Fruit fly (Drosophila melanogaster) whole organism, pupa: ENCODE measurements around the gene CG42876.

Source experiments
- CG10348 ChIP-seq: fragments of 200-800 bp; sonication (Bioruptor generic); IDR thresholded peaks from 2 replicates; pipeline ENCODE4 v1.3.6; 2022; ENCODE audit warnings: missing biosample characterization, missing genetic modification characterization
- CG12605 ChIP-seq: fragments of 200-800 bp; sonication (Bioruptor generic); IDR thresholded peaks from 2 replicates; pipeline ENCODE4 v1.3.6; 2022; ENCODE audit warnings: missing biosample characterization, missing genetic modification characterization
- CG13204 ChIP-seq: fragments of 200-800 bp; sonication (Bioruptor generic); optimal IDR thresholded peaks from 2 replicates; lab custom pipeline; 2018; ENCODE audit warnings: missing biosample characterization, mild to moderate bottlenecking, missing genetic modification characterization, moderate library complexity
- CG14655 ChIP-seq: fragments of 200-800 bp; sonication (Bioruptor generic); optimal IDR thresholded peaks from 3 replicates; lab custom pipeline; 2017; ENCODE audit warnings: mild to moderate bottlenecking, missing biosample characterization, missing genetic modification reagents, missing genetic modification characterization
- CG15710 ChIP-seq: fragments of 200-800 bp; sonication (Bioruptor generic); optimal IDR thresholded peaks from 2 replicates; lab custom pipeline; 2018; ENCODE audit warnings: missing biosample characterization, mild to moderate bottlenecking, missing genetic modification characterization, moderate library complexity
- CG17806 ChIP-seq: fragments of 200-800 bp; sonication (Bioruptor generic); optimal IDR thresholded peaks from 2 replicates; lab custom pipeline; 2018; ENCODE audit warnings: missing biosample characterization, mild to moderate bottlenecking, missing genetic modification characterization, moderate library complexity
- CG32121 ChIP-seq: fragments of 200-800 bp; sonication (Bioruptor generic); IDR thresholded peaks from 2 replicates; pipeline ENCODE4 v1.3.6; 2022; ENCODE audit warnings: missing biosample characterization, missing genetic modification characterization
- CG34367 ChIP-seq: fragments of 200-800 bp; sonication (Bioruptor generic); optimal IDR thresholded peaks from 2 replicates; lab custom pipeline; 2018; ENCODE audit warnings: missing biosample characterization, mild to moderate bottlenecking, missing genetic modification characterization
- CG4496 ChIP-seq: fragments of 200-800 bp; sonication (Bioruptor generic); IDR thresholded peaks from 3 replicates; pipeline ENCODE4 v1.3.6; 2022; ENCODE audit warnings: missing biosample characterization, missing genetic modification characterization
- CG8159 ChIP-seq: fragments of 200-800 bp; sonication (Bioruptor generic); optimal IDR thresholded peaks from 3 replicates; lab custom pipeline; 2018; ENCODE audit warnings: missing biosample characterization, mild to moderate bottlenecking, missing genetic modification characterization, moderate library complexity
- CG8301 ChIP-seq: fragments of 200-800 bp; sonication (Bioruptor generic); optimal IDR thresholded peaks from 2 replicates; lab custom pipeline; 2018; ENCODE audit warnings: missing biosample characterization, mild to moderate bottlenecking, missing genetic modification characterization
- CG9948 ChIP-seq: fragments of 200-800 bp; sonication (Bioruptor generic); optimal IDR thresholded peaks from 2 replicates; lab custom pipeline; 2018; ENCODE audit warnings: missing biosample characterization, mild to moderate bottlenecking, missing genetic modification characterization, moderate library complexity
- D1 ChIP-seq: fragments of 200-800 bp; sonication (Bioruptor generic); optimal IDR thresholded peaks from 2 replicates; lab custom pipeline; 2018; ENCODE audit warnings: missing biosample characterization, mild to moderate bottlenecking, missing genetic modification characterization, moderate library complexity
- EcR ChIP-seq: fragments of 200-800 bp; sonication (Bioruptor generic); optimal IDR thresholded peaks from 3 replicates; lab custom pipeline; 2019; ENCODE audit warnings: missing biosample characterization, missing genetic modification characterization, mild to moderate bottlenecking, moderate library complexity, missing genetic modification reagents
- Ets98B ChIP-seq: fragments of 200-800 bp; sonication (Bioruptor generic); IDR thresholded peaks from 2 replicates; pipeline ENCODE4 v1.3.6; 2022; ENCODE audit warnings: missing biosample characterization, missing genetic modification characterization
- Pif1A ChIP-seq: fragments of 200-800 bp; sonication (Bioruptor generic); optimal IDR thresholded peaks from 3 replicates; lab custom pipeline; 2016; ENCODE audit warnings: missing biosample characterization, missing genetic modification characterization
- Pif1B ChIP-seq: fragments of 200-800 bp; sonication (Bioruptor generic); optimal IDR thresholded peaks from 3 replicates; lab custom pipeline; 2016; ENCODE audit warnings: missing biosample characterization, missing genetic modification characterization
- Snoo ChIP-seq: fragments of 200-800 bp; sonication (Bioruptor generic); optimal IDR thresholded peaks from 3 replicates; lab custom pipeline; 2017; ENCODE audit warnings: missing biosample characterization, mild to moderate bottlenecking, missing genetic modification characterization, inconsistent platforms
- fd96Ca ChIP-seq: fragments of 200-800 bp; sonication (Bioruptor generic); IDR thresholded peaks from 3 replicates; pipeline ENCODE4 v1.3.6; 2022; ENCODE audit warnings: missing biosample characterization, missing genetic modification characterization
- gl ChIP-seq: fragments of 200-800 bp; sonication (Bioruptor generic); optimal IDR thresholded peaks from 2 replicates; lab custom pipeline; 2018; ENCODE audit warnings: missing biosample characterization, mild to moderate bottlenecking, missing genetic modification characterization
- rn ChIP-seq: fragments of 200-800 bp; sonication (Bioruptor generic); IDR thresholded peaks from 2 replicates; pipeline ENCODE4 v1.3.6; 2022; ENCODE audit warnings: missing biosample characterization, missing genetic modification characterization

The CG42876 gene

dm6 chr2L:15812041-15812440 is at the start of gene CG42876:
Gene CG42876 (minus strand): TSS chr2L:15812141.
- TF ChIP-seq CG9948 (tag; lab: Kevin White, UChicago), result no peak
- TF ChIP-seq CG12605 (GFP tag; lab: Robert Waterston, UW), result no peak
- TF ChIP-seq Pif1A, result no peak
- no peak for TF ChIP-seq D1 (tag; lab: Kevin White, UChicago)
- TF ChIP-seq CG8159, result no peak
- TF ChIP-seq CG4496 (GFP tag; lab: Robert Waterston, UW), result no peak
- no peak for TF ChIP-seq CG13204 (GFP tag; lab: Kevin White, UChicago)
- TF ChIP-seq CG10348 (GFP tag; lab: Robert Waterston, UW), result no peak
- TF ChIP-seq CG8301 (tag; lab: Kevin White, UChicago), result no peak
- TF ChIP-seq Pif1B (GFP tag; lab: Kevin White, UChicago), result no peak
- TF ChIP-seq CG17806 (tag; lab: Kevin White, UChicago), result no peak

dm6 chr2L:15853826-15854225 is 41.9 kb upstream of the CG42876 start, which contains the start of gene Tektin-A:
Gene Tektin-A (plus strand): TSS chr2L:15854126.
- TF ChIP-seq CG10348 (GFP tag; lab: Robert Waterston, UW) (no peak), D1 (tag; lab: Kevin White, UChicago) (no peak), CG8159 (no peak), CG13204 (GFP tag; lab: Kevin White, UChicago) (no peak), CG34367 (no peak), EcR (GFP tag; lab: Kevin White, UChicago) (no peak), fd96Ca (GFP tag; lab: Robert Waterston, UW) (no peak), Snoo (tag; lab: Kevin White, UChicago) (no peak), CG14655 (GFP tag; lab: Kevin White, UChicago) (no peak), CG12605 (GFP tag; lab: Robert Waterston, UW) (no peak), CG9948 (tag; lab: Kevin White, UChicago) (no peak), Pif1B (GFP tag; lab: Kevin White, UChicago) (no peak), CG17806 (tag; lab: Kevin White, UChicago) (no peak), CG4496 (GFP tag; lab: Robert Waterston, UW) (no peak)
- TF ChIP-seq, all 21 proteins: peak for 0

dm6 chr2L:15852292-15852691 is 40.4 kb upstream of the CG42876 start, which contains the start of gene CG13243:
Gene CG13243 (plus strand): TSS chr2L:15852592.
- TF ChIP-seq CG34367, result no peak

- TF ChIP-seq Pif1A, result no peak
These were observed 34.7 kb upstream of the CG42876 start for dm6 chr2L:15846600-15846999.

dm6 chr2L:15835558-15835957 is 23.6 kb upstream of the CG42876 start, which contains the start of gene CG18518:
Gene CG18518 (minus strand): TSS chr2L:15835658.
- TF ChIP-seq CG32121 (GFP tag; lab: Robert Waterston, UW), result no peak
- no peak for TF ChIP-seq Snoo (tag; lab: Kevin White, UChicago)
- TF ChIP-seq CG34367, result no peak
- TF ChIP-seq EcR (GFP tag; lab: Kevin White, UChicago), result no peak
- TF ChIP-seq CG10348 (GFP tag; lab: Robert Waterston, UW), result no peak
- TF ChIP-seq Pif1B (GFP tag; lab: Kevin White, UChicago), result no peak
- TF ChIP-seq rn, result no peak
- TF ChIP-seq D1 (tag; lab: Kevin White, UChicago), result no peak

dm6 chr2L:15796300-15796699 is 15.6 kb downstream of the CG42876 start:
- TF ChIP-seq CG32121 (GFP tag; lab: Robert Waterston, UW), result no peak
- TF ChIP-seq rn, result no peak
- no peak for TF ChIP-seq Pif1A
- TF ChIP-seq CG14655 (GFP tag; lab: Kevin White, UChicago), result no peak
- TF ChIP-seq Snoo (tag; lab: Kevin White, UChicago), result no peak
- TF ChIP-seq CG8301 (tag; lab: Kevin White, UChicago), result no peak
- no peak for TF ChIP-seq CG15710
- TF ChIP-seq CG8159, result no peak
- no peak for TF ChIP-seq Ets98B (GFP tag; lab: Robert Waterston, UW)
- TF ChIP-seq EcR (GFP tag; lab: Kevin White, UChicago), result no peak
- TF ChIP-seq CG4496 (GFP tag; lab: Robert Waterston, UW), result no peak
- TF ChIP-seq CG12605 (GFP tag; lab: Robert Waterston, UW), result no peak
- TF ChIP-seq Pif1B (GFP tag; lab: Kevin White, UChicago), result no peak
- TF ChIP-seq fd96Ca (GFP tag; lab: Robert Waterston, UW), result no peak
- TF ChIP-seq CG9948 (tag; lab: Kevin White, UChicago), result no peak
- no peak for TF ChIP-seq gl (tag; lab: Kevin White, UChicago)
- TF ChIP-seq CG17806 (tag; lab: Kevin White, UChicago), result no peak
- TF ChIP-seq CG13204 (GFP tag; lab: Kevin White, UChicago), result no peak
- TF ChIP-seq D1 (tag; lab: Kevin White, UChicago), result no peak

dm6 chr2L:15783785-15784184 is 28.2 kb downstream of the CG42876 start, which contains the start of gene t-Grip91:
Gene t-Grip91 (plus strand): TSS chr2L:15784085.
- no peak for TF ChIP-seq CG13204 (GFP tag; lab: Kevin White, UChicago)
- TF ChIP-seq EcR (GFP tag; lab: Kevin White, UChicago), result no peak
- no peak for TF ChIP-seq CG15710
